Fruit fly (Drosophila melanogaster): ENCODE measurements around the gene CG10864.

Gene CG10864

DNA sequence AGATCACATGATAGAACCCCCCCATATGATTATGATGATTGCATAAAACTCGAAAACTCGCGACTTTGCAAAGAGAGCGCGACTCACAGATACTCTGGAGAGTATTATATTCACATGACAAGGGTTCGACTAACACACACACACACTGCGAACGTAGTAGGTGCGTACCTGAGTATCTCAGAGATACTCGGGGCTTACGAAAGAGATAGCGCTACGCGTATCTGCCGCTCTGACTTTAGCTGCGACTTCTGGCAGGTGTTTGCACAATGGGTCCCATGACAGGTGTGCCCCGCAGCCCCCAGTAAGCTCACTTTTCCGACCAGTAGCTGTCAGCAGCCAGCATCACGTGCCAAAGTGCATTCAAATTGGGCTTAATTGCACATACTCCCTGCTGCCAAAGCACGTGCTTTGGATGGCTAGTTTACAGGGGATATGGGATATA, 12.9 kb downstream of the CG10864 start:
- no peak for TF ChIP-seq CG8478 (optimal IDR thresholded peaks at IDR 0.05)
- peak; percentile 64 for TF ChIP-seq Dll (optimal IDR thresholded peaks at IDR 0.05)

DNA sequence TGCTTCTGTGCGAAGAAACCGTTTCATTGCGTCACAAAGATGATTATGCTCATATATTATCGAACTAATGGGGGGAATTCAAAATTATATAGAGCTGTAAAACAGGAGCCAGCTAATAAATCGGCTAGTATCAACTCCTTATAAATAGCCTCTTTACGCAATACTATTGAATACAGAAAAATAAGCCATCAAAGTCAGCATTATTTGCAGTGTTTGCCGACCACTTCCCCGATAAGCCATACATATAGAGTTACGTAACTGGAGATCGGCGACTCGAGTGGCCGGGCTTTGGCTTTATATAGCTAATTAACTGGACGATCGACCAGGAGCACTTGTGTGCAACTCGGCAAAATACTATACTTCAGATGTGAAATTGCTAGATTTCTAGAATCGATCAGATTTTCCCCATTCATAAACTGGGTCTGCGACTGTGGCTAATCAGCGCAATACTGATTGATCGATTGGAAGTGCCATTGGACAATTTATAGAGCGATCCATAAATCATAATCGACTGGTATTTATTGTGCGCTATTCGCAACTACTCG, 13.5 kb downstream of the CG10864 start:
- TF ChIP-seq Dll (optimal IDR thresholded peaks at IDR 0.05) (no peak), CG8478 (optimal IDR thresholded peaks at IDR 0.05) (no peak), psq (optimal IDR thresholded peaks at IDR 0.05) (no peak), EcR (GFP tag; optimal IDR thresholded peaks at IDR 0.05) (no peak), pan (optimal IDR thresholded peaks at IDR 0.05) (no peak), usp (GFP tag; optimal IDR thresholded peaks at IDR 0.05) (no peak)

DNA sequence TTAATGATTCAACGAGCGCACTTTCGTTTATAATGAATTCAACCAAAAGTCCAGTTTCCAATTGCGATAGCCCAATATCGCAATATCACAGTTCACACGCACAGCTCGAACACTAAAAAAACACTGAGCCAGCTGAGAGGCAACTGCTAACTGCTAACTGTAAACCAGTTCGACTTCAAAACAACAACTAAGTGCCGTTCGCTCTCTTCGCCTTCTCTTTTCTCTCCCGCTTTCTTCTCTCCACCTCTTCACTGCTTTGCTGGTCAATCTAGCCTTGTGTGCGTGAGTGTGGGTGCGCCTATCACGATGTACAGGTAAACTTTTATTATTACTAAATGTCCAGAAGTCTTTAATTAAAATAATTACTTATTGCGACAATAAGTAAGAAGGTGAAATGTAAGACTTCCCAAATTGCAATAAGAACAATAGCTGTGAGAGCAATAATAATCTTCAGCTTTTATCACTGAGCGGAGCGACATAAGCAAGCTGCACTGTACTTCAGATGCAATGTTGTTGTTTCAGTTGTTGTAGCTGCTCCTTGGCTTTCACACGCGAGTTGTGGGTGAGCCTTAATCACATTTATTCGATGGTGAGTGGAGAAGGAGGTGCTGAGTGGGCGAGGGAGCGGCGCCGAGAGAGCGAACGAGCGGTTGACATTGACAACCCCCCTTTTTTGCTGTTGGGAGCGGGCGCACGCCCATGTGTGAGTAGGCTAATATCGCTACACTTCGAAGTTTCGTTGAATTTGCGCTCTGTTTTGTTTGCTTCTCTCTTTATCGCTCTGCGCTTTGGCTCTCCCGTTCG, 14.4 kb downstream of the CG10864 start, which contains the start of gene Vti1b:
Gene Vti1b, plus strand, starts transcription at position 195 of the 804 bp plus-strand sequence.
- TF ChIP-seq pan (optimal IDR thresholded peaks at IDR 0.05) = no peak
- TF ChIP-seq psq (optimal IDR thresholded peaks at IDR 0.05) = no peak
- TF ChIP-seq CG8478 (optimal IDR thresholded peaks at IDR 0.05) = no peak
- no peak for TF ChIP-seq EcR (GFP tag; optimal IDR thresholded peaks at IDR 0.05)
- TF ChIP-seq usp (GFP tag; optimal IDR thresholded peaks at IDR 0.05) = no peak
- TF ChIP-seq Dll (optimal IDR thresholded peaks at IDR 0.05) = peak; percentile 89

DNA sequence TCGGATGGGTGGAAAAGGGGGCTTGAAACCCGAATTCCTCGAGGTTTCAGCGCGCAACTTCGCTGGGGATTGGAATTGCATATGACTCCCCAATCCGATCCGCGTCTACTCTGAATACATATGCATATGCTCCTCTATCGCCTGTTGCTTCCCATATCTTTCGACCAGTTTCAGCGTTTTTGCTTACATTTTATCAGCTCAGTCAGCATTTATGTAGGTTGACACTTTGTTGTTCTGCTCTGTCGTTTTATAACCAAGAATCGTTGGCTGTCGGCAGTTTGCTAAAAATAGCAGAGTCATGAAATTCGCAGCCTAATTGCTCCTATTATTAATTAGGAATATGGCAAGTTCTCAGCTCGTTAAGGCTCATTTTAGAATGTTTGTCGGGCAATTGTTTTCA, 15.7 kb downstream of the CG10864 start:
- TF ChIP-seq EcR (GFP tag; optimal IDR thresholded peaks at IDR 0.05) (no peak), psq (optimal IDR thresholded peaks at IDR 0.05) (no peak), pan (optimal IDR thresholded peaks at IDR 0.05) (no peak)

DNA sequence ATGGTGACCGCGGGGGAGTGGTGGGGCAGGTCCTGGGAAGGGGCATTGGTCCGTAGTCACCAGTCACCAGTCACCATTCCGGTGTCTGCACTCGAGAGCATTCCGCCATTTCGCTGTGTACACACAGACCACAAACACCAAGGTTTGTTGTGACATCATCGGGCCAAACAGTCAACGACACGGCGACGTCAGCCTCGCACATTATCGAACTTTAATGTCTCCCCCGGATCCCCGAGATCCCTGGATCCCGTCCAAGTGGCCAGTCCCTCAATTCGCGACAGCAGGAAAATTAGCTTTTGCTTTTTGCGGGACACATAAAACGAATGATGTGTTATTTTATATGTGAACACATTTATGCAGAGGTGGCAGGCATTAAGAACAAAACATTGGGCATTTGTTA, 16.6 kb downstream of the CG10864 start:
- TF ChIP-seq CG8478 (optimal IDR thresholded peaks at IDR 0.05) = no peak
- TF ChIP-seq EcR (GFP tag; optimal IDR thresholded peaks at IDR 0.05) = no peak
- TF ChIP-seq usp (GFP tag; optimal IDR thresholded peaks at IDR 0.05) = no peak
- no peak for TF ChIP-seq Dll (optimal IDR thresholded peaks at IDR 0.05)
- TF ChIP-seq psq (optimal IDR thresholded peaks at IDR 0.05) = no peak
- TF ChIP-seq pan (optimal IDR thresholded peaks at IDR 0.05) = no peak

DNA sequence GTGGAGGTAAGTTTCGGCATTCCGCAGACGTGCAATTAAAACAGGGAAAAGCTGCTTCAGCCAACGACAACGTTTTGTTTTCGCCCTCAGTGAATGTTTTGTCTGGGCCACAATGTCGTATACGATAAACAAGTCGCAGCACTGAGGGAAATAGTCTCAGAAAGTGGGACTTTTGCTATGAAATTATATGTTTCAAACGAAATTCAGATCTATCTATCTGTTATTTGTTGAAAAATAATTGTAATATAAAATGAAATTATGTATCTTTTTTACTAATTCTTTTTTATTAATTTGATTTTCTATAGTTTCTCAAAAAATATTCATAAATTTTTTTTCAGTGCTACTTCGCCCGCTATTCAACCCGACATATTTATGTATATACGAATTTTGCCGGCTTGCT, 18.0 kb downstream of the CG10864 start:
- TF ChIP-seq pan (optimal IDR thresholded peaks at IDR 0.05) (no peak), CG8478 (optimal IDR thresholded peaks at IDR 0.05) (no peak), EcR (GFP tag; optimal IDR thresholded peaks at IDR 0.05) (no peak), Dll (optimal IDR thresholded peaks at IDR 0.05) (no peak), psq (optimal IDR thresholded peaks at IDR 0.05) (no peak), usp (GFP tag; optimal IDR thresholded peaks at IDR 0.05) (no peak)

DNA sequence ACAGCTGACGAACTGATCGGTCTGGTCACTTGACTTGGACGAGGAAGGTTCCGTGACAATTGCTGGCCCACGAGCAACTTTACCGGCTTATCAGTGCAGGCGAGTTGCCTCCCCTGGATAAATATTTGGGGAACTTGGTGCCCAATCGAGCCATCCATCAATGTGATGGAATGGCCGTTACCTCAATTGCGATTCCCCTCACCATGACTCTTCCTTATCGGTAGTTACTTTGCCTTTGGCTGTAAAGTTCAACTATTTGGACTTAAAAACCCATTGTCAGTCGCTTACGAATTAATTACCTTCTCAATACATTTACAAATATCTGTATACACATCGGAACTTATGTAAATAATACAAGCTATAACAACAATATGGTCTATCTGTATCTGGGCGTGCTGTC, 21.6 kb downstream of the CG10864 start, which contains the start of gene Vha100-4:
Gene Vha100-4, minus strand, starts transcription at position 16 of the 400 bp plus-strand sequence.
- TF ChIP-seq psq (optimal IDR thresholded peaks at IDR 0.05) (no peak), usp (GFP tag; optimal IDR thresholded peaks at IDR 0.05) (no peak), Dll (optimal IDR thresholded peaks at IDR 0.05) (no peak), CG8478 (optimal IDR thresholded peaks at IDR 0.05) (no peak), EcR (GFP tag; optimal IDR thresholded peaks at IDR 0.05) (no peak), pan (optimal IDR thresholded peaks at IDR 0.05) (no peak)

DNA sequence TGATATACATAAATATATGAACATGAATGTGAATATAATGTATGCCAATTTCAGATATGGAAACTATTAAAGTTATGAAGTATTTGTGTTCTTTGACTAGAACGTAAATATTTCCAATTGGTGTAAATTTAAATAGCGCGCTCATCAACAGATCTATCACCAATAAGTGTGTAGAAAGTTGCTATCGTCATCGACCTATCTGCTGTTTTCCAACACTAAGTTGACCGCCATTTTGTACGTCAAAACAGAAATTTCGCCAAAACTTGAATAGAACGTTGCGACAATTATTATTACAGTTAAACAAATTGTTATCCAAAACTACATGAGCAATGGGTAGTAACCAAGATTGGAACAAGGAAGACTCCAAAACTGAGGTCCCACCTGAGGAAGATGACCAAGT, 25.8 kb downstream of the CG10864 start, which contains the start of gene cona:
Gene cona, plus strand, starts transcription at position 236 of the 400 bp plus-strand sequence.
- TF ChIP-seq usp (GFP tag; optimal IDR thresholded peaks at IDR 0.05) (no peak), Dll (optimal IDR thresholded peaks at IDR 0.05) (no peak), EcR (GFP tag; optimal IDR thresholded peaks at IDR 0.05) (no peak), psq (optimal IDR thresholded peaks at IDR 0.05) (no peak), CG8478 (optimal IDR thresholded peaks at IDR 0.05) (no peak), pan (optimal IDR thresholded peaks at IDR 0.05) (no peak)

DNA sequence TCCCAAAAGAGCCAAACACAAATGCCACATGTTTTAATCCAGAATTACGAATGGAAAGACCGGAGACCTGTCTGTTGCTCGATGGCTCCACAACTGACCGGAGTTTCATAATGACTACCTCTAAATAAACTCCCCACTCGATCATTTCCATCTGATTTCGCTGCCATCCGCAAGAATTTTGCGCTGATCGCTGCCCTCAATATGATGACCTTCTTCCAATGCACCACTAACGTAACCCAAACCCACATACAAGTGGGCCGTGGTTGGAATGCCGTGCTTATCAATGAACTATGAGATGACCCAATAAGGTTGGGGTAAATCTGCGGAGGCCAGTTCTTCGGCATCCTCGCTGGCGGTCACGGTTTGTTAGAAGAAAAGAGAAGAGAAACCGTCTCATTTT, 26.5 kb downstream of the CG10864 start, which contains the start of gene CG14309:
Gene CG14309, minus strand, starts transcription at position 101 of the 400 bp plus-strand sequence.
- TF ChIP-seq EcR (GFP tag; optimal IDR thresholded peaks at IDR 0.05) (no peak), CG8478 (optimal IDR thresholded peaks at IDR 0.05) (no peak), Dll (optimal IDR thresholded peaks at IDR 0.05) (no peak), usp (GFP tag; optimal IDR thresholded peaks at IDR 0.05) (no peak), pan (optimal IDR thresholded peaks at IDR 0.05) (no peak), psq (optimal IDR thresholded peaks at IDR 0.05) (no peak)

DNA sequence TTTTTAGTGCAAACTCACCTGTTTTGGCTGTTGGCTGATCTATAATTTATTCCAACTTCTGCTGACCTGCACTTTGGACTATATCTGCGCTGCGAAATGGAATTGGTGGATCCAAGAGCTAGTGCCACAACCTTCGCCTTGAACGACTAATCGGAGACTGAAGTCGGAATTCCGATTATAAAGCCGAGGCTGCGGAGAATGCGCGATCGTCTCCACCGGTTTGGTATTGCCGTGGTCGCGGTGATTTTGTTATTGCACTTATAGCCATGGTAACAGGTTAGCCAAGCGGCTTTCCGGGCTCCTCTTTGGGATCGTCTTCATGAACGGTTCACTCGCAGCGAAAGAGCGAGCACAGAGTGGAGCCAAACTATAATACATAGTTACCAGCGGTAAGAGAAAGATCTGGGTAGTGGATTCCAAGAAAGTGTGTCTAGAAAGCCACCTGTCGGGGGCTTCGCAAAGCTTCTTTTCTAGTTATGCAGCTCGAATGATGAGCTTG, 30.4 kb downstream of the CG10864 start, which contains the start of gene CG7675:
Gene CG7675, minus strand, starts transcription at position 165 of the 499 bp plus-strand sequence.
- TF ChIP-seq pan (optimal IDR thresholded peaks at IDR 0.05) (no peak), psq (optimal IDR thresholded peaks at IDR 0.05) (no peak)

DNA sequence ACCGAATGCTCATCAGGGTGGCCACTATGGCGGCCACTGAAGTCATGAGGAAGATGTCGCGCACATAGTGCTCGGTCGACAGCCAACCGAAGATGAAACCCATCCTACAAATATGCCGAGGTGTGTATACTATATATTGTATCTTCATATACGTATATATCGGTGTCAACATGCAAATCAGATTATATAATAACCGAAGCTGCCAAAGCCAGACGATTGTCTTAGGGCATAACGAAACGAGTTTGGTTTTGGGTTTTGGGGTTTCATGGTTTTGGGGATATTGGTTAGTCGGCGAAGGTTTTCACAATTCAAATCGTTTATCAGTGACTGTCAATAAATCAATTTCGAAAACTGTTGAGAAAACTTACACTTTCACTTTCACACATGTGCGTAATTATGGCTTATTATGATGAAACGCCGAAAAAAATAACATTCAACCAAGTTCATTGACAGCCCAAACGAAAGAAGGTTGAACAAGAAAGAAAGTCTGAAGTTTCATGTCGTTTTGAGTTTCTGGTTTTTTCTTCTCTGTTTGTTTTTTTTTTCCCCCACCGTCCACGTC, 31.1 kb downstream of the CG10864 start:
- TF ChIP-seq usp (GFP tag; optimal IDR thresholded peaks at IDR 0.05) (no peak), psq (optimal IDR thresholded peaks at IDR 0.05) (no peak), EcR (GFP tag; optimal IDR thresholded peaks at IDR 0.05) (no peak), CG8478 (optimal IDR thresholded peaks at IDR 0.05) (no peak), Dll (optimal IDR thresholded peaks at IDR 0.05) (no peak), pan (optimal IDR thresholded peaks at IDR 0.05) (no peak)

DNA sequence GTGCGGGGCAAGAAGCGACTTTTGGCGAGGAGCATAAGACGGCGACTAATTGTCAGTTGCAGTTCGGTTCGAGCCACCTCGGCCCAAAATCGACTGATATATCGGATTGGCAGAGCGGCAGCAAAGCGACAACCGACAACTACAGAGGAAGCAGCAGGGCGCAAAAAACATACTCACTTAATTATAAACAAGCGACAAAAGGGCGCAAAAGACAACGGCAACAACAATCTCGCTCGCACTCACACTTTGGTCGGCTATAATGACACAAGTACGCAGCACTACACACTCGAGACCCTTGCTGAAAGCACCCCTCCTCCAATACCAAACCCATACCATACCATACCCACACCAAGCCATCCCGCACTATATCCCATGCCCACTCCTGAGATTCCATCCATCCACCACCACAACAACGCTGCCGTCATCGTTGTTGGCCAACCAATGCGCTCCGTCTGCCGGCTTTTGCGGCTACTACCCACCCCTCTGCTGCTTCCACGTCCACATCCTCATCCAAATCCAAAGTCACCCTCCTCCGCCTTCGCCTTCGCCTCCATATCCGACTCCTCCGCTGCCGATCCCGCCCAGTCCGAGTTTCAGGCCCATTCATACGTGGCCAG, 38.6 kb downstream of the CG10864 start, which contains the start of gene gl:
Gene gl, minus strand, starts transcription at position 51 of the 617 bp plus-strand sequence.
- no peak for TF ChIP-seq pan (optimal IDR thresholded peaks at IDR 0.05)
- TF ChIP-seq CG8478 (optimal IDR thresholded peaks at IDR 0.05) = no peak
- TF ChIP-seq psq (optimal IDR thresholded peaks at IDR 0.05) = no peak
- no peak for TF ChIP-seq EcR (GFP tag; optimal IDR thresholded peaks at IDR 0.05)
